Fruit fly (Drosophila melanogaster) whole organism, embryonic: ENCODE measurements around the gene Gmppb.

Experiments
- Aef1 ChIP-seq: fragments of 200-800 bp; sonication (Bioruptor generic); IDR thresholded peaks from 3 replicates; pipeline ENCODE4 v1.3.6; 2022; ENCODE audit warnings: missing biosample characterization, missing genetic modification characterization
- Antp ChIP-seq: fragments of 200-800 bp; sonication (Bioruptor generic); optimal IDR thresholded peaks from 3 replicates; lab custom pipeline; 2016; ENCODE audit warnings: missing biosample characterization, missing genetic modification characterization
- Bteb2 ChIP-seq: fragments of 200-800 bp; sonication (Bioruptor generic); optimal IDR thresholded peaks from 2 replicates; lab custom pipeline; 2016; ENCODE audit warnings: missing biosample characterization, missing genetic modification characterization
- CG10267 ChIP-seq: fragments of 200-800 bp; sonication (Bioruptor generic); optimal IDR thresholded peaks from 2 replicates; lab custom pipeline; 2018; ENCODE audit warnings: missing biosample characterization, mild to moderate bottlenecking, missing genetic modification characterization, moderate library complexity
- CG13775 ChIP-seq: fragments of 200-800 bp; sonication (Bioruptor generic); optimal IDR thresholded peaks from 3 replicates; lab custom pipeline; 2017; ENCODE audit warnings: missing biosample characterization, mild to moderate bottlenecking, missing genetic modification characterization
- CG14860 ChIP-seq: fragments of 200-800 bp; sonication (Bioruptor generic); IDR thresholded peaks from 3 replicates; pipeline ENCODE4 v1.3.6; 2022; ENCODE audit warnings: missing biosample characterization, missing genetic modification characterization; ENCODE audit not compliant: partially characterized antibody
- CG1529 ChIP-seq: fragments of 200-800 bp; sonication (Bioruptor generic); optimal IDR thresholded peaks from 3 replicates; lab custom pipeline; 2018; ENCODE audit warnings: missing biosample characterization, missing genetic modification characterization
- CG15601 ChIP-seq: fragments of 200-800 bp; sonication (Bioruptor generic); optimal IDR thresholded peaks from 3 replicates; lab custom pipeline; 2019; ENCODE audit warnings: missing biosample characterization, mild to moderate bottlenecking, missing genetic modification characterization, moderate library complexity
- CG16863 ChIP-seq: fragments of 200-800 bp; sonication (Bioruptor generic); optimal IDR thresholded peaks from 3 replicates; lab custom pipeline; 2016; ENCODE audit warnings: missing biosample characterization, missing genetic modification characterization
- CG17328 ChIP-seq: fragments of 200-800 bp; sonication (Bioruptor generic); IDR thresholded peaks from 2 replicates; pipeline ENCODE4 v1.3.6; 2022; ENCODE audit warnings: missing biosample characterization, missing genetic modification characterization
- CG17568 ChIP-seq: fragments of 200-800 bp; sonication (Bioruptor generic); optimal IDR thresholded peaks from 2 replicates; lab custom pipeline; 2018; ENCODE audit warnings: missing biosample characterization, mild to moderate bottlenecking, missing genetic modification characterization, moderate library complexity
- CG17802 ChIP-seq: fragments of 200-800 bp; sonication (Bioruptor generic); optimal IDR thresholded peaks from 2 replicates; lab custom pipeline; 2018; ENCODE audit warnings: missing biosample characterization, mild to moderate bottlenecking, missing genetic modification characterization, moderate library complexity
- CG17829 ChIP-seq: fragments of 200-800 bp; optimal IDR thresholded peaks from 2 replicates; lab custom pipeline; 2019; ENCODE audit warnings: missing biosample characterization, mild to moderate bottlenecking, missing genetic modification characterization, moderate library complexity
- CG30403 ChIP-seq: fragments of 200-800 bp; sonication (Bioruptor generic); optimal IDR thresholded peaks from 3 replicates; lab custom pipeline; 2016; ENCODE audit warnings: missing biosample characterization, missing genetic modification characterization
- CG31224 ChIP-seq: fragments of 200-800 bp; sonication (Bioruptor generic); IDR thresholded peaks from 2 replicates; pipeline ENCODE4 v1.3.6; 2022; ENCODE audit warnings: missing biosample characterization, missing genetic modification characterization
- CG33213 ChIP-seq: fragments of 200-800 bp; sonication (Bioruptor generic); optimal IDR thresholded peaks from 3 replicates; lab custom pipeline; 2016; ENCODE audit warnings: missing biosample characterization, missing genetic modification characterization
- CG33557 ChIP-seq: fragments of 200-800 bp; sonication (Bioruptor generic); optimal IDR thresholded peaks from 2 replicates; lab custom pipeline; 2019; ENCODE audit warnings: missing biosample characterization, mild to moderate bottlenecking, missing genetic modification characterization, moderate library complexity
- CG3407 ChIP-seq: fragments of 200-800 bp; sonication (Bioruptor generic); optimal IDR thresholded peaks from 2 replicates; lab custom pipeline; 2018; ENCODE audit warnings: missing biosample characterization, mild to moderate bottlenecking, missing genetic modification characterization
- CG7745 ChIP-seq: fragments of 200-800 bp; sonication (Bioruptor generic); optimal IDR thresholded peaks from 2 replicates; lab custom pipeline; 2018; ENCODE audit warnings: missing biosample characterization, mild to moderate bottlenecking, missing genetic modification characterization, moderate library complexity
- CG8359 ChIP-seq: fragments of 200-800 bp; sonication (Bioruptor generic); optimal IDR thresholded peaks from 2 replicates; lab custom pipeline; 2017; ENCODE audit warnings: missing biosample characterization, mild to moderate bottlenecking, missing genetic modification characterization, borderline replicate concordance
- CG8388 ChIP-seq: fragments of 200-800 bp; sonication (Bioruptor generic); optimal IDR thresholded peaks from 2 replicates; lab custom pipeline; 2019; ENCODE audit warnings: missing biosample characterization, mild to moderate bottlenecking, missing genetic modification characterization, moderate library complexity
- CG8924 ChIP-seq: fragments of 200-800 bp; optimal IDR thresholded peaks from 3 replicates; lab custom pipeline; 2019; ENCODE audit warnings: missing biosample characterization, mild to moderate bottlenecking, missing genetic modification characterization, moderate library complexity
- CG8944 ChIP-seq: fragments of 200-800 bp; sonication (Bioruptor generic); optimal IDR thresholded peaks from 3 replicates; lab custom pipeline; 2016; ENCODE audit warnings: missing biosample characterization, missing genetic modification characterization
- CG9437 ChIP-seq: fragments of 200-800 bp; sonication (Bioruptor generic); optimal IDR thresholded peaks from 2 replicates; lab custom pipeline; 2018; ENCODE audit warnings: missing biosample characterization, mild to moderate bottlenecking, missing genetic modification characterization
- D19A ChIP-seq: fragments of 200-800 bp; optimal IDR thresholded peaks from 3 replicates; lab custom pipeline; 2019; ENCODE audit warnings: missing biosample characterization, mild to moderate bottlenecking, missing genetic modification characterization, moderate library complexity
- Dp ChIP-seq: fragments of 200-800 bp; sonication (Bioruptor generic); optimal IDR thresholded peaks from 2 replicates; lab custom pipeline; 2018; ENCODE audit warnings: missing biosample characterization, mild to moderate bottlenecking, missing genetic modification characterization, moderate library complexity
- Drgx ChIP-seq: fragments of 200-800 bp; sonication (Bioruptor generic); IDR thresholded peaks from 2 replicates; pipeline ENCODE4 v1.3.6; 2022; ENCODE audit warnings: missing biosample characterization, missing genetic modification characterization
- Ets65A ChIP-seq: fragments of 200-800 bp; sonication (Bioruptor generic); peaks from one replicate; lab custom pipeline; 2016; ENCODE audit warnings: missing biosample characterization, missing genetic modification characterization
- Kr ChIP-seq: fragments of 200-800 bp; sonication (Bioruptor generic); optimal IDR thresholded peaks from 2 replicates; lab custom pipeline; 2017; ENCODE audit warnings: missing biosample characterization, mild to moderate bottlenecking, missing genetic modification characterization
- MBD-R2 ChIP-seq: fragments of 200-800 bp; sonication (Bioruptor generic); IDR thresholded peaks from 2 replicates; pipeline ENCODE4 v1.3.6; 2022; ENCODE audit warnings: missing biosample characterization, missing genetic modification characterization
- NC2α ChIP-seq: fragments of 200-800 bp; sonication (Bioruptor generic); optimal IDR thresholded peaks from 2 replicates; lab custom pipeline; 2016; ENCODE audit warnings: missing biosample characterization, missing genetic modification characterization
- Oaz ChIP-seq: fragments of 200-800 bp; sonication (Bioruptor generic); IDR thresholded peaks from 2 replicates; pipeline ENCODE4 v1.3.6; 2022; ENCODE audit warnings: missing biosample characterization, missing genetic modification characterization
- Opbp ChIP-seq: fragments of 200-800 bp; sonication (Bioruptor generic); IDR thresholded peaks from 3 replicates; pipeline ENCODE4 v1.3.6; 2022; ENCODE audit warnings: missing biosample characterization, missing genetic modification characterization; ENCODE audit not compliant: partially characterized antibody
- Ptx1 ChIP-seq: fragments of 200-800 bp; sonication (Bioruptor generic); IDR thresholded peaks from 2 replicates; pipeline ENCODE4 v1.3.6; 2022; ENCODE audit warnings: missing biosample characterization, missing genetic modification characterization
- Trl ChIP-seq, 3 experiments: fragments of >200 bp in 2 of 3; fragments of 200-800 bp in 1 of 3; sonication (Bioruptor generic) in 1 of 3; optimal IDR thresholded peaks; 2 replicates in 1 of 3; 3 replicates in 2 of 3; lab custom pipeline; 2016 to 2017; ENCODE audit warnings: missing biosample characterization in 1 of 3, missing genetic modification characterization in 1 of 3
- bab2 ChIP-seq: fragments of 200-800 bp; sonication (Bioruptor generic); optimal IDR thresholded peaks from 2 replicates; lab custom pipeline; 2016; ENCODE audit warnings: missing biosample characterization, missing genetic modification characterization
- bcd ChIP-seq: fragments of 200-800 bp; sonication (Bioruptor generic); optimal IDR thresholded peaks from 2 replicates; lab custom pipeline; 2017; ENCODE audit warnings: missing biosample characterization, mild to moderate bottlenecking, missing genetic modification characterization
- chif ChIP-seq, 2 experiments: fragments of 200-800 bp; sonication (Bioruptor generic); optimal IDR thresholded peaks; 3 replicates each; lab custom pipeline; 2016; ENCODE audit warnings: missing biosample characterization in 2 of 2, missing genetic modification characterization in 2 of 2
- chm ChIP-seq: fragments of 200-800 bp; sonication (Bioruptor generic); IDR thresholded peaks from 2 replicates; pipeline ENCODE4 v1.3.6; 2022; ENCODE audit warnings: missing biosample characterization, missing genetic modification characterization
- dmrt11E ChIP-seq: fragments of 200-800 bp; sonication (Bioruptor generic); optimal IDR thresholded peaks from 3 replicates; lab custom pipeline; 2018; ENCODE audit warnings: missing biosample characterization, mild to moderate bottlenecking, missing genetic modification characterization, moderate library complexity
- gem ChIP-seq: fragments of 200-800 bp; sonication (Bioruptor generic); optimal IDR thresholded peaks from 2 replicates; lab custom pipeline; 2019; ENCODE audit warnings: missing biosample characterization, mild to moderate bottlenecking, missing genetic modification characterization, moderate library complexity
- kni ChIP-seq: fragments of 200-800 bp; sonication (Bioruptor generic); optimal IDR thresholded peaks from 3 replicates; lab custom pipeline; 2017; ENCODE audit warnings: mild to moderate bottlenecking, missing biosample characterization, missing genetic modification reagents, missing genetic modification characterization
- nom ChIP-seq: fragments of 200-800 bp; sonication (Bioruptor generic); optimal IDR thresholded peaks from 2 replicates; lab custom pipeline; 2017; ENCODE audit warnings: missing biosample characterization, missing genetic modification characterization, mild to moderate bottlenecking, moderate library complexity, missing genetic modification reagents
- onecut ChIP-seq: fragments of 200-800 bp; sonication (Bioruptor generic); IDR thresholded peaks from 2 replicates; pipeline ENCODE4 v1.3.6; 2022; ENCODE audit warnings: missing biosample characterization, missing genetic modification characterization
- phol ChIP-seq: fragments of 200-800 bp; sonication (Bioruptor generic); optimal IDR thresholded peaks from 3 replicates; lab custom pipeline; 2018; ENCODE audit warnings: missing biosample characterization, mild to moderate bottlenecking, missing genetic modification characterization, moderate library complexity
- pnt ChIP-seq: fragments of 200-800 bp; sonication (Bioruptor generic); optimal IDR thresholded peaks from 3 replicates; lab custom pipeline; 2016; ENCODE audit warnings: missing biosample characterization, missing genetic modification characterization
- schlank ChIP-seq: fragments of 200-800 bp; sonication (Bioruptor generic); optimal IDR thresholded peaks from 2 replicates; lab custom pipeline; 2018; ENCODE audit warnings: missing biosample characterization, mild to moderate bottlenecking, missing genetic modification characterization
- sens ChIP-seq: fragments of 200-800 bp; sonication (Bioruptor generic); peaks from one replicate; lab custom pipeline; 2016; ENCODE audit warnings: missing biosample characterization, missing genetic modification characterization
- sisA ChIP-seq: fragments of 200-800 bp; sonication (Bioruptor generic); IDR thresholded peaks from 2 replicates; pipeline ENCODE4 v1.3.6; 2022; ENCODE audit warnings: missing biosample characterization, missing genetic modification characterization
- tll ChIP-seq, 2 experiments: fragments of 200-800 bp in 1 of 2; fragments of >200 bp in 1 of 2; sonication (Bioruptor generic) in 1 of 2; optimal IDR thresholded peaks; 2 replicates each; lab custom pipeline; 2017 to 2019; ENCODE audit warnings: missing biosample characterization in 2 of 2, missing genetic modification characterization in 2 of 2, mild to moderate bottlenecking in 1 of 2, moderate library complexity in 1 of 2

The Gmppb gene

DNA sequence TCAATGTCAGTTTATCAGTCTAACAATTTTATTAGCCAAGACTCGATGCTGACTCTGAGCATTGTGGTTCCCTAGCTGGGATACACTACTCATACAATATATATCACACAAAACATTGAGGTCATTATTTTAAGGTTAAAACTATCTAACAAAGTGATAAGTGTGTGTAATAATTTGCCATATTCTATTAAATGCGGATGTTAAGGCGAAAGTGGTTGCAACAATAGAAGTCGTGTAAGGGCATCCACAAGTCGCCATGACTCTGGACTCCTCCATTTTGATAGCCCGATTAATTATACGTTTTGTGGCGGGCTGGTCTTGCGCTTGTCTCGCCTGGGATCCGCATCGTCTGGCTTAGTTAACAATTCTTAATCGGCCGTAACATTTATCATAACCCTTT, 35.5 kb downstream of the Gmppb start (continued):
- TF ChIP-seq chif (GFP tag; optimal IDR thresholded peaks at IDR 0.05; lab: Kevin White, UChicago), result peak in 1 of 2 experiments; percentile 54
- peak; percentile 73 for TF ChIP-seq phol (tag; lab: Kevin White, UChicago)
- peak; percentile 11 for TF ChIP-seq pnt
- peak; percentile 17 for TF ChIP-seq CG3407 (GFP tag; lab: Kevin White, UChicago)
- no peak for TF ChIP-seq tll (GFP tag; optimal IDR thresholded peaks at IDR 0.05; lab: Kevin White, UChicago)
- TF ChIP-seq CG8924 (tag; lab: Kevin White, UChicago), result peak; percentile 56
- TF ChIP-seq chm (GFP tag; lab: Robert Waterston, UW), result peak; percentile 56; the same call in 1 of the 2 replicates
- TF ChIP-seq MBD-R2 (GFP tag; lab: Robert Waterston, UW), result no peak
- peak; percentile 84 for TF ChIP-seq dmrt11E (tag; lab: Kevin White, UChicago)
- 0 out of 2 replicates have a peak, but pooled peaks have one; percentile 25 for TF ChIP-seq Oaz (GFP tag; lab: Robert Waterston, UW)
- TF ChIP-seq CG33213 (GFP tag; lab: Kevin White, UChicago), result no peak
- TF ChIP-seq nom (GFP tag; lab: Kevin White, UChicago), result no peak
- no peak for TF ChIP-seq Aef1 (GFP tag; lab: Robert Waterston, UW)
- peak; percentile 35 for TF ChIP-seq kni (GFP tag; lab: Kevin White, UChicago)
- TF ChIP-seq CG16863, result peak; percentile 23
- no peak for TF ChIP-seq Drgx (GFP tag; lab: Robert Waterston, UW)
- TF ChIP-seq onecut, result peak; percentile 36; the same call in 1 of the 2 replicates
- TF ChIP-seq CG9437 (GFP tag; lab: Kevin White, UChicago), result peak; percentile 10
- peak; percentile 32 for TF ChIP-seq CG17802
- no peak for TF ChIP-seq Dp (GFP tag; lab: Kevin White, UChicago)
- TF ChIP-seq CG10267 (tag; lab: Kevin White, UChicago), result peak; percentile 61
- no peak for TF ChIP-seq CG8944 (GFP tag; lab: Kevin White, UChicago)
- peak; percentile 88 for TF ChIP-seq Ets65A (GFP tag; lab: Kevin White, UChicago)
- TF ChIP-seq CG1529, result peak; percentile 37
- TF ChIP-seq sisA (GFP tag; lab: Robert Waterston, UW), result peak; percentile 50; the same call in 1 of the 2 replicates
- no peak for TF ChIP-seq Trl (optimal IDR thresholded peaks at IDR 0.05; lab: Kevin White, UChicago)
- peak; percentile 22 for TF ChIP-seq Trl (GFP tag; optimal IDR thresholded peaks at IDR 0.05; lab: Kevin White, UChicago)
- no peak for TF ChIP-seq CG7745 (tag; lab: Kevin White, UChicago)
- TF ChIP-seq CG17328 (GFP tag; lab: Robert Waterston, UW), result peak; percentile 60; the same call in 1 of the 2 replicates
- no peak for TF ChIP-seq Opbp (GFP tag; lab: Robert Waterston, UW)
- TF ChIP-seq CG13775 (GFP tag; lab: Kevin White, UChicago), result peak; percentile 9
- TF ChIP-seq D19A (tag; lab: Kevin White, UChicago), result peak; percentile 98
- TF ChIP-seq CG15601, result peak; percentile 55
- no peak for TF ChIP-seq CG14860 (GFP tag; lab: Robert Waterston, UW)
- TF ChIP-seq Ptx1 (GFP tag; lab: Robert Waterston, UW), result peak; percentile 48
- peak; percentile 14 for TF ChIP-seq Kr (GFP tag; lab: Kevin White, UChicago)
- TF ChIP-seq NC2α, result no peak
- TF ChIP-seq CG17829 (tag; lab: Kevin White, UChicago), result peak; percentile 55
- TF ChIP-seq Antp (GFP tag; lab: Kevin White, UChicago), result peak; percentile 41
- no peak for TF ChIP-seq CG31224 (GFP tag; lab: Robert Waterston, UW)
- TF ChIP-seq sens, result peak; percentile 92
- TF ChIP-seq CG33557 (GFP tag; lab: Kevin White, UChicago), result peak; percentile 61
- no peak for TF ChIP-seq Bteb2 (GFP tag; lab: Kevin White, UChicago)
- peak; percentile 39 for TF ChIP-seq CG30403 (GFP tag; lab: Kevin White, UChicago)
- TF ChIP-seq CG8359, result peak; percentile 8
- peak; percentile 45 for TF ChIP-seq bab2
- TF ChIP-seq schlank, result no peak
- peak; percentile 48 for TF ChIP-seq CG8388 (GFP tag; lab: Kevin White, UChicago)
- TF ChIP-seq gem (tag; lab: Kevin White, UChicago), result no peak
- peak; percentile 22 for TF ChIP-seq bcd (GFP tag; lab: Kevin White, UChicago)
- TF ChIP-seq CG17568 (GFP tag; lab: Kevin White, UChicago), result no peak
